Worm (Caenorhabditis elegans): Measurements from ENCODE around the gene srbc-65.
A peak's percentile ranks its signal among the peaks of the same experiment; 100 is the strongest.

Gene srbc-65

DNA sequence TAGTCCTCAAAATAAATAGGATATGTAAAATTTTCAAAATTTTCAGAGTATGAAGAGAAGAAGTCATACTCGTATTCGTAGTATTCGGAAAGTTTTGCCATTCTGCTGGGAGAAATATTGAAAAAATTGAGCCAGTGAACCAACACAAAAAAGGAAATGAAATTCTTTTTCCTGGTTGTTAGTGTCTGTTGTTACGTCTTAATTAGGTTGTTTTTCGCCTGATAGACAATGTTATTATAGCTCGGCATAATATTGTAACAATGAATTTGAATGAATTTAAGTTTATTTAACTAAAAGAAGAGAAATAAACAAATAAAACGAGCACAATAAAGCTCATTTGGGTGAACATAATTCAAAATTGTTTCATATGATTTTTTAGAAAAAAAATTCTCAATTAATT is 37.6 kb downstream of the srbc-65 start, which contains the start of gene srw-73:
srw-73 (minus strand) TSS at position 101 of the 400 bp plus-strand sequence.
- TF ChIP-seq nhr-6 (tag; optimal IDR thresholded peaks at IDR 0.05) (no peak), snpc-4 (tag; optimal IDR thresholded peaks at IDR 0.05) (no peak)

DNA sequence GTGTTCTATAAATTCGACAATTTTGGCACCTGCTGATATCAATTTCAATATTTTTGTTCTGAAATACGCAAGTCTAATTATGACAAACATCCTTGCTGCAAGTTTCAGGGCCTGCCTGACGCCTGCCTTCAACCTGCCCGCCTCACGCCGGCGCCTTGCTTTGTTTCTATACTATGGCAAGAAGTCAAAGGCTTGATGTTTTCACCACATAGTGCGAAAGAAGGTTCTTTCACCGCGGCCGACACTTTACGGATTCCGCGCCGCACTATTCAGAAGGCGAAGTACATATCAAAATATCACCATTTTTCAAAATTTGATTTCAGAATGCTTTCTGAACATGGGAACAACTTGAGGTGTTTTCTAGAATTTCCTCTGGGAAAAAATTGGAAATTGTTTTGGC is 38.7 kb downstream of the srbc-65 start:
- TF ChIP-seq ZK546.5 (tag; optimal IDR thresholded peaks at IDR 0.05) (no peak), ztf-11 (tag; optimal IDR thresholded peaks at IDR 0.05) (no peak), nhr-77 (tag; optimal IDR thresholded peaks at IDR 0.05) (no peak), nhr-12 (tag; optimal IDR thresholded peaks at IDR 0.05) (no peak), mab-5 (tag; optimal IDR thresholded peaks at IDR 0.05) (no peak), gmeb-1 (tag; optimal IDR thresholded peaks at IDR 0.05) (no peak), unc-55 (GFP tag; optimal IDR thresholded peaks at IDR 0.05) (no peak), nhr-23 (tag; optimal IDR thresholded peaks at IDR 0.05) (no peak), nhr-25 (tag; optimal IDR thresholded peaks at IDR 0.05) (no peak), R02D3.7 (tag; optimal IDR thresholded peaks at IDR 0.05) (no peak), crh-2 (tag; optimal IDR thresholded peaks at IDR 0.05) (no peak), ama-1 (optimal IDR thresholded peaks at IDR 0.05) (no peak), sma-9 (GFP tag; optimal IDR thresholded peaks at IDR 0.05) (no peak), sma-9 (tag; optimal IDR thresholded peaks at IDR 0.05) (no peak), nhr-10 (tag; optimal IDR thresholded peaks at IDR 0.05) (no peak), elt-3 (tag; optimal IDR thresholded peaks at IDR 0.05) (no peak), mdl-1 (tag; optimal IDR thresholded peaks at IDR 0.05) (no peak), skn-1 (tag; optimal IDR thresholded peaks at IDR 0.05) (no peak), mbf-1 (tag; optimal IDR thresholded peaks at IDR 0.05) (no peak), ceh-82 (tag; optimal IDR thresholded peaks at IDR 0.05) (no peak), elt-1 (tag; optimal IDR thresholded peaks at IDR 0.05) (no peak)

DNA sequence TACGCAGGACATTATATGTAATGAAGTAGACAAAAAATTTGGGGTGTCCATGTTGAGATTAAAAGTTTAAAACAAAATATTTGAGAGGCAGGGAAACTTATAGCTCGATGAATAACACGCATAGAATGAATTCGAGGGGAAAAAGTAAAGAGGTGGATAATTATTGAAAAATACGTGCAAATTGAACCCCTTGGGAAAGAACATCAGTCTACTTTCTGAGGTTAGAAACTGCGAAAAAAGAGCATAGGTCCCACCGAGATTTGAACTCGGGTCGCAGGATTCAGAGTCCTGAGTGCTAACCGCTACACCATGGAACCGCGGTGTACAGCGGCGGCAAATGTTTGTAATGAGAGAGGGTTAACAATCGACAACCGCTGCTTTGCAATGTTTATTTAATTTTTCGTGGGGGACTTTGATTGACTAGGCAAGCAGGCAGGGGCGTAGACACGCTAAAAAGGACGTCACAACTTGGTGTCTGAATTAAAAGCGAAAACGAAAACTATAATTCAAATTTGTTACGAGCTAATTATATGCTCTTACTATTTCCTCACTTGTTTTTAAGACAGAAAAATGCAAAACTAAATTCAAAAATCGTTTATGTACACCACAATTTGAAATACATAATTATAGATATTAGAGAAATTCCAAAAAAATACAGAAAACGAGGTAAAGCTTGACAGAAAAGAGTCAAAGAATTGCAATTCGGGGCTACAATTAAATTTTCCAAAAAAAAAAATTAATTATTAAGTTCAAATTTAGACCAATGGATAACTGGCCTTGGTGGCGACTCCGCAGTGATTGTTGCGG is 41.4 kb downstream of the srbc-65 start, which contains the start of gene srh-269:
srh-269 (minus strand) TSS at position 51 of the 807 bp plus-strand sequence.
- TF ChIP-seq ZK546.5 (tag; optimal IDR thresholded peaks at IDR 0.05) (no peak), unc-62 (GFP tag; optimal IDR thresholded peaks at IDR 0.05) (no peak), nhr-77 (tag; optimal IDR thresholded peaks at IDR 0.05) (no peak), unc-55 (GFP tag; optimal IDR thresholded peaks at IDR 0.05) (no peak), elt-1 (tag; optimal IDR thresholded peaks at IDR 0.05) (no peak), nhr-11 (tag; optimal IDR thresholded peaks at IDR 0.05) (no peak), ama-1 (optimal IDR thresholded peaks at IDR 0.05) (peak; percentile 90), nhr-21 (tag; optimal IDR thresholded peaks at IDR 0.05) (peak; percentile 47), sem-4 (tag; optimal IDR thresholded peaks at IDR 0.05) (no peak), mbf-1 (tag; optimal IDR thresholded peaks at IDR 0.05) (no peak), nhr-237 (tag; optimal IDR thresholded peaks at IDR 0.05) (no peak), lin-11 (tag; optimal IDR thresholded peaks at IDR 0.05) (no peak), C34F6.9 (tag; optimal IDR thresholded peaks at IDR 0.05) (peak; percentile 36), sma-9 (GFP tag; optimal IDR thresholded peaks at IDR 0.05) (peak; percentile 54), sma-9 (tag; optimal IDR thresholded peaks at IDR 0.05) (no peak), elt-3 (tag; optimal IDR thresholded peaks at IDR 0.05) (no peak), nhr-25 (tag; optimal IDR thresholded peaks at IDR 0.05) (no peak), lin-13 (GFP tag; optimal IDR thresholded peaks at IDR 0.05) (peak; percentile 52), F13H6.1 (tag; optimal IDR thresholded peaks at IDR 0.05) (peak; percentile 55), R02D3.7 (tag; optimal IDR thresholded peaks at IDR 0.05) (no peak), aly-2 (tag; optimal IDR thresholded peaks at IDR 0.05) (no peak), Y55F3AM.14 (GFP tag; optimal IDR thresholded peaks at IDR 0.05) (peak; percentile 72), nhr-10 (tag; optimal IDR thresholded peaks at IDR 0.05) (no peak), skn-1 (tag; optimal IDR thresholded peaks at IDR 0.05) (no peak), ceh-82 (tag; optimal IDR thresholded peaks at IDR 0.05) (no peak), egl-27 (tag; optimal IDR thresholded peaks at IDR 0.05) (no peak), alr-1 (tag; optimal IDR thresholded peaks at IDR 0.05) (no peak), unc-39 (tag; optimal IDR thresholded peaks at IDR 0.05) (no peak), lsy-2 (tag; optimal IDR thresholded peaks at IDR 0.05) (peak; percentile 27 to 63), lin-39 (tag; optimal IDR thresholded peaks at IDR 0.05) (no peak), blmp-1 (tag; optimal IDR thresholded peaks at IDR 0.05; ENCODE audit: insufficient read depth) (no peak), gmeb-1 (tag; optimal IDR thresholded peaks at IDR 0.05) (peak; percentile 52), mab-5 (tag; optimal IDR thresholded peaks at IDR 0.05) (no peak), zag-1 (tag; optimal IDR thresholded peaks at IDR 0.05) (no peak), mdl-1 (tag; optimal IDR thresholded peaks at IDR 0.05) (no peak), crh-2 (tag; optimal IDR thresholded peaks at IDR 0.05) (peak; percentile 13), snpc-4 (tag; optimal IDR thresholded peaks at IDR 0.05) (peak; percentile 30), nhr-129 (tag; optimal IDR thresholded peaks at IDR 0.05) (peak; percentile 76), ztf-4 (tag; optimal IDR thresholded peaks at IDR 0.05) (peak; percentile 16), ztf-1 (GFP tag; conservative IDR thresholded peaks at IDR 0.05) (no peak), ceh-16 (tag; optimal IDR thresholded peaks at IDR 0.05) (no peak), dmd-4 (tag; optimal IDR thresholded peaks at IDR 0.05) (no peak), nhr-12 (tag; optimal IDR thresholded peaks at IDR 0.05) (no peak), ztf-11 (tag; optimal IDR thresholded peaks at IDR 0.05) (no peak), nhr-6 (tag; optimal IDR thresholded peaks at IDR 0.05) (peak; percentile 12), nhr-23 (tag; optimal IDR thresholded peaks at IDR 0.05) (no peak)
